Fruit fly (Drosophila melanogaster) whole organism, prepupa: Measurements from ENCODE around the gene CG42394.

ENCODE experiments used
- Blimp-1 ChIP-seq: fragments of 200-800 bp; sonication (Bioruptor generic); optimal IDR thresholded peaks from 3 replicates; lab custom pipeline; 2017; ENCODE audit warnings: missing biosample characterization, missing genetic modification characterization, mild to moderate bottlenecking, moderate library complexity, missing genetic modification reagents
- CG10631 ChIP-seq: fragments of 200-800 bp; sonication (Bioruptor generic); optimal IDR thresholded peaks from 2 replicates; lab custom pipeline; 2016; ENCODE audit warnings: missing biosample characterization, missing genetic modification characterization
- CG11294 ChIP-seq: fragments of 200-800 bp; sonication (Bioruptor generic); IDR thresholded peaks from 2 replicates; pipeline ENCODE4 v1.3.6; 2022; ENCODE audit warnings: missing biosample characterization, missing genetic modification characterization
- CG11762 ChIP-seq: fragments of 200-800 bp; sonication (Bioruptor generic); optimal IDR thresholded peaks from 3 replicates; lab custom pipeline; 2016; ENCODE audit warnings: missing biosample characterization, missing genetic modification characterization; ENCODE audit not compliant: insufficient read depth
- CG11902 ChIP-seq: fragments of 200-800 bp; sonication (Bioruptor generic); optimal IDR thresholded peaks from 3 replicates; lab custom pipeline; 2016; ENCODE audit warnings: missing biosample characterization, missing genetic modification characterization
- CG15336 ChIP-seq: fragments of 200-800 bp; sonication (Bioruptor generic); IDR thresholded peaks from 2 replicates; pipeline ENCODE4 v1.3.6; 2022; ENCODE audit warnings: missing biosample characterization, missing genetic modification characterization
- CG16779 ChIP-seq: fragments of 200-800 bp; sonication (Bioruptor generic); optimal IDR thresholded peaks from 3 replicates; lab custom pipeline; 2017; ENCODE audit warnings: missing biosample characterization, mild to moderate bottlenecking, missing genetic modification characterization
- CG3032 ChIP-seq: fragments of 200-800 bp; optimal IDR thresholded peaks from 2 replicates; lab custom pipeline; 2019; ENCODE audit warnings: missing biosample characterization, mild to moderate bottlenecking, missing genetic modification characterization, moderate library complexity
- CG34406 ChIP-seq: fragments of 200-800 bp; sonication (Bioruptor generic); optimal IDR thresholded peaks from 3 replicates; lab custom pipeline; 2016; ENCODE audit warnings: missing biosample characterization, missing genetic modification characterization
- CG3919 ChIP-seq: fragments of 200-800 bp; sonication (Bioruptor generic); optimal IDR thresholded peaks from 3 replicates; lab custom pipeline; 2016; ENCODE audit warnings: missing biosample characterization, missing genetic modification characterization
- CG6276 ChIP-seq: fragments of 200-800 bp; sonication (Bioruptor generic); optimal IDR thresholded peaks from 2 replicates; lab custom pipeline; 2017; ENCODE audit warnings: missing biosample characterization, mild to moderate bottlenecking, missing genetic modification characterization
- CG7368 ChIP-seq: fragments of 200-800 bp; sonication (Bioruptor generic); optimal IDR thresholded peaks from 3 replicates; lab custom pipeline; 2016; ENCODE audit warnings: missing biosample characterization, missing genetic modification characterization
- CG8319 ChIP-seq: fragments of 200-800 bp; sonication (Bioruptor generic); optimal IDR thresholded peaks from 3 replicates; lab custom pipeline; 2016; ENCODE audit warnings: missing biosample characterization, missing genetic modification characterization
- CG8632 ChIP-seq: fragments of 200-800 bp; sonication (Bioruptor generic); optimal IDR thresholded peaks from 3 replicates; lab custom pipeline; 2016; ENCODE audit warnings: missing biosample characterization, missing genetic modification characterization
- CG9139 ChIP-seq: fragments of 200-800 bp; sonication (Bioruptor generic); optimal IDR thresholded peaks from 3 replicates; lab custom pipeline; 2017; ENCODE audit warnings: missing biosample characterization, mild to moderate bottlenecking, missing genetic modification characterization
- Ets96B ChIP-seq: fragments of 200-800 bp; optimal IDR thresholded peaks from 2 replicates; lab custom pipeline; 2019; ENCODE audit warnings: missing biosample characterization, mild to moderate bottlenecking, missing genetic modification characterization, moderate library complexity
- Gug ChIP-seq: fragments of 200-800 bp; sonication (Bioruptor generic); IDR thresholded peaks from 2 replicates; pipeline ENCODE4 v1.3.6; 2022; ENCODE audit warnings: missing biosample characterization, missing genetic modification characterization
- Lpt ChIP-seq: fragments of 200-800 bp; sonication (Bioruptor generic); optimal IDR thresholded peaks from 3 replicates; lab custom pipeline; 2016; ENCODE audit warnings: missing biosample characterization, missing genetic modification characterization
- OdsH ChIP-seq: fragments of 200-800 bp; sonication (Bioruptor generic); optimal IDR thresholded peaks from 3 replicates; lab custom pipeline; 2016; ENCODE audit warnings: missing biosample characterization, missing genetic modification characterization
- Sox102F ChIP-seq: fragments of 200-800 bp; sonication (Bioruptor generic); optimal IDR thresholded peaks from 2 replicates; lab custom pipeline; 2016; ENCODE audit warnings: missing biosample characterization, mild to moderate bottlenecking, missing genetic modification characterization
- Sox14 ChIP-seq: fragments of 200-800 bp; sonication (Bioruptor generic); optimal IDR thresholded peaks from 3 replicates; lab custom pipeline; 2016; ENCODE audit warnings: missing biosample characterization, missing genetic modification characterization
- Sox15 ChIP-seq: fragments of 200-800 bp; sonication (Bioruptor generic); optimal IDR thresholded peaks from 3 replicates; lab custom pipeline; 2016; ENCODE audit warnings: missing biosample characterization, missing genetic modification characterization
- achi ChIP-seq: fragments of 200-800 bp; sonication (Bioruptor generic); optimal IDR thresholded peaks from 3 replicates; lab custom pipeline; 2016; ENCODE audit warnings: missing biosample characterization, missing genetic modification characterization
- acj6 ChIP-seq: fragments of 200-800 bp; sonication (Bioruptor generic); optimal IDR thresholded peaks from 3 replicates; lab custom pipeline; 2016; ENCODE audit warnings: missing biosample characterization, missing genetic modification characterization
- cyc ChIP-seq: fragments of 200-800 bp; sonication (Bioruptor generic); optimal IDR thresholded peaks from 3 replicates; lab custom pipeline; 2016; ENCODE audit warnings: missing biosample characterization, missing genetic modification characterization
- dac ChIP-seq: fragments of 200-800 bp; sonication (Bioruptor generic); optimal IDR thresholded peaks from 2 replicates; lab custom pipeline; 2017; ENCODE audit warnings: missing biosample characterization, mild to moderate bottlenecking, missing genetic modification characterization
- dsx ChIP-seq: fragments of 200-800 bp; optimal IDR thresholded peaks from 3 replicates; lab custom pipeline; 2019; ENCODE audit warnings: missing biosample characterization, mild to moderate bottlenecking, missing genetic modification characterization, moderate library complexity; ENCODE audit not compliant: poor library complexity, severe bottlenecking
- eg ChIP-seq: fragments of 200-800 bp; sonication (Bioruptor generic); IDR thresholded peaks from 3 replicates; pipeline ENCODE4 v1.3.6; 2022; ENCODE audit warnings: missing biosample characterization, missing genetic modification characterization
- fd85E ChIP-seq: fragments of 200-800 bp; sonication (Bioruptor generic); optimal IDR thresholded peaks from 3 replicates; lab custom pipeline; 2016; ENCODE audit warnings: missing biosample characterization, missing genetic modification characterization
- fkh ChIP-seq: fragments of 200-800 bp; sonication (Bioruptor generic); optimal IDR thresholded peaks from 3 replicates; lab custom pipeline; 2017; ENCODE audit warnings: missing biosample characterization, mild to moderate bottlenecking, missing genetic modification characterization, moderate library complexity
- net ChIP-seq: fragments of 200-800 bp; sonication (Bioruptor generic); optimal IDR thresholded peaks from 3 replicates; lab custom pipeline; 2016; ENCODE audit warnings: missing biosample characterization, missing genetic modification characterization
- pdm3 ChIP-seq: fragments of 200-800 bp; sonication (Bioruptor generic); optimal IDR thresholded peaks from 3 replicates; lab custom pipeline; 2016; ENCODE audit warnings: missing biosample characterization, missing genetic modification characterization
- salr ChIP-seq, 2 experiments: fragments of 200-800 bp; sonication (Bioruptor generic); optimal IDR thresholded peaks; 3 replicates each; lab custom pipeline; 2016 to 2018; ENCODE audit warnings: missing biosample characterization in 2 of 2, missing genetic modification characterization in 2 of 2, mild to moderate bottlenecking in 1 of 2
- ss ChIP-seq, 2 experiments: fragments of 200-800 bp; sonication (Bioruptor generic); optimal IDR thresholded peaks; 2 replicates in 1 of 2; 3 replicates in 1 of 2; lab custom pipeline; 2017 to 2018; ENCODE audit warnings: mild to moderate bottlenecking in 2 of 2, missing biosample characterization in 2 of 2, missing genetic modification characterization in 2 of 2, moderate library complexity in 1 of 2
- svp ChIP-seq: fragments of 200-800 bp; sonication (Bioruptor generic); peaks from one replicate; lab custom pipeline; 2016; ENCODE audit warnings: missing biosample characterization, missing genetic modification characterization
- topi ChIP-seq: fragments of 200-800 bp; sonication (Bioruptor generic); optimal IDR thresholded peaks from 3 replicates; lab custom pipeline; 2016; ENCODE audit warnings: missing biosample characterization, missing genetic modification characterization
- vri ChIP-seq: fragments of 200-800 bp; sonication (Bioruptor generic); optimal IDR thresholded peaks from 3 replicates; lab custom pipeline; 2016; ENCODE audit warnings: missing biosample characterization, mild to moderate bottlenecking, missing genetic modification characterization

CG42394 gene

dm6 chr3R:10875515-10876434, 26.1 kb downstream of the CG42394 start, which contains the start of gene Sodh2 (continued):
- TF ChIP-seq CG9139 (GFP tag; lab: Kevin White, UChicago) (peak; percentile 42), CG8632 (GFP tag; lab: Kevin White, UChicago) (peak; percentile 73), achi (GFP tag; lab: Kevin White, UChicago) (peak; percentile 68), dac (GFP tag; lab: Kevin White, UChicago) (peak; percentile 32), CG15336 (GFP tag; lab: Robert Waterston, UW) (peak; percentile 86), eg (GFP tag; lab: Robert Waterston, UW) (peak; percentile 88), CG3919 (GFP tag; lab: Kevin White, UChicago) (peak; percentile 52), CG6276 (GFP tag; lab: Kevin White, UChicago) (peak; percentile 56), net (GFP tag; lab: Kevin White, UChicago) (peak; percentile 56), fkh (GFP tag; lab: Kevin White, UChicago) (peak; percentile 97), Sox14 (GFP tag; lab: Kevin White, UChicago) (peak; percentile 50), Lpt (peak; percentile 43), acj6 (peak; percentile 26), topi (GFP tag; lab: Kevin White, UChicago) (peak; percentile 46), OdsH (GFP tag; lab: Kevin White, UChicago) (peak; percentile 65), CG3032 (peak; percentile 58), dsx (GFP tag; lab: Kevin White, UChicago) (peak; percentile 70), CG10631 (GFP tag; lab: Kevin White, UChicago) (peak; percentile 12), Sox102F (GFP tag; lab: Kevin White, UChicago) (peak; percentile 77), salr (GFP tag; optimal IDR thresholded peaks at IDR 0.05; lab: Kevin White, UChicago) (peak in 1 of 2 experiments; percentile 54), Gug (GFP tag; lab: Robert Waterston, UW) (peak; percentile 53; the same call in 1 of the 2 replicates), CG11902 (GFP tag; lab: Kevin White, UChicago) (no peak), cyc (GFP tag; lab: Kevin White, UChicago) (peak; percentile 16), CG16779 (peak; percentile 45), ss (GFP tag; optimal IDR thresholded peaks at IDR 0.05; lab: Kevin White, UChicago) (peak; percentile 28 to 66), CG34406 (GFP tag; lab: Kevin White, UChicago) (peak; percentile 67), vri (GFP tag; lab: Kevin White, UChicago) (peak; percentile 78), fd85E (no peak), pdm3 (GFP tag; lab: Kevin White, UChicago) (peak; percentile 53), Ets96B (peak; percentile 58), CG11762 (GFP tag; lab: Kevin White, UChicago) (peak; percentile 11), CG11294 (GFP tag; lab: Robert Waterston, UW) (peak; percentile 65), Sox15 (GFP tag; lab: Kevin White, UChicago) (no peak), CG8319 (GFP tag; lab: Kevin White, UChicago) (no peak)

dm6 chr3R:10877808-10878207, 28.2 kb downstream of the CG42394 start:
- TF ChIP-seq svp (GFP tag; lab: Kevin White, UChicago) (peak; percentile 43), CG6276 (GFP tag; lab: Kevin White, UChicago) (no peak), fkh (GFP tag; lab: Kevin White, UChicago) (peak; percentile 17), CG11902 (GFP tag; lab: Kevin White, UChicago) (no peak), Blimp-1 (GFP tag; lab: Kevin White, UChicago) (no peak)

dm6 chr3R:10878628-10879027, 29.0 kb downstream of the CG42394 start:
- TF ChIP-seq CG7368 (GFP tag; lab: Kevin White, UChicago) (no peak), svp (GFP tag; lab: Kevin White, UChicago) (peak; percentile 52)
